Fruit fly (Drosophila melanogaster) whole organism, wandering third instar larva: ENCODE data around the gene CG18598.

ENCODE experiments used
- Abd-B ChIP-seq: fragments of >200 bp; optimal IDR thresholded peaks from 2 replicates; lab custom pipeline; 2017; ENCODE audit warnings: missing biosample characterization, missing genetic modification characterization
- CG32264 ChIP-seq: fragments of 200-800 bp; sonication (Bioruptor generic); optimal IDR thresholded peaks from 2 replicates; lab custom pipeline; 2016; ENCODE audit warnings: missing biosample characterization, missing genetic modification characterization
- CG9705 ChIP-seq: fragments of 200-800 bp; sonication (Bioruptor generic); optimal IDR thresholded peaks from 2 replicates; lab custom pipeline; 2018; ENCODE audit warnings: missing biosample characterization, mild to moderate bottlenecking, missing genetic modification characterization
- CrebA ChIP-seq: fragments of 200-800 bp; sonication (Bioruptor generic); optimal IDR thresholded peaks from 2 replicates; lab custom pipeline; 2016; ENCODE audit warnings: missing biosample characterization, mild to moderate bottlenecking, missing genetic modification characterization, borderline replicate concordance
- Dfd ChIP-seq: fragments of >200 bp; optimal IDR thresholded peaks from 2 replicates; lab custom pipeline; 2017; ENCODE audit warnings: missing biosample characterization, missing genetic modification characterization
- Dif ChIP-seq: fragments of 200-275, 200-300 bp; sonication (Bioruptor generic); optimal IDR thresholded peaks from 2 replicates; lab custom pipeline; 2018; ENCODE audit warnings: missing biosample characterization, missing genetic modification characterization; ENCODE audit not compliant: partially characterized antibody
- GATAd ChIP-seq: sonication (Bioruptor generic); optimal IDR thresholded peaks from 2 replicates; lab custom pipeline; 2016; ENCODE audit warnings: missing biosample characterization, missing genetic modification characterization
- HLH106 ChIP-seq: fragments of 200-800 bp; optimal IDR thresholded peaks from 3 replicates; lab custom pipeline; 2019; ENCODE audit warnings: missing biosample characterization, mild to moderate bottlenecking, missing genetic modification characterization, moderate library complexity
- Hnf4 ChIP-seq: fragments of 200-800 bp; sonication (Bioruptor generic); optimal IDR thresholded peaks from 2 replicates; lab custom pipeline; 2016; ENCODE audit warnings: missing biosample characterization, mild to moderate bottlenecking, missing genetic modification characterization
- Hr78 ChIP-seq: fragments of >200 bp; optimal IDR thresholded peaks from 2 replicates; lab custom pipeline; 2017; ENCODE audit warnings: missing biosample characterization, missing genetic modification characterization
- Hr83 ChIP-seq: fragments of 200-300 bp; sonication (Bioruptor generic); optimal IDR thresholded peaks from 2 replicates; lab custom pipeline; 2016; ENCODE audit warnings: missing biosample characterization, mild to moderate bottlenecking, missing genetic modification characterization, moderate library complexity; ENCODE audit not compliant: poor library complexity, severe bottlenecking
- Jra ChIP-seq: sonication (Bioruptor generic); optimal IDR thresholded peaks from 2 replicates; lab custom pipeline; 2016; ENCODE audit warnings: missing biosample characterization, missing genetic modification characterization
- Mio ChIP-seq: sonication (Bioruptor generic); optimal IDR thresholded peaks from 2 replicates; lab custom pipeline; 2016; ENCODE audit warnings: missing biosample characterization, missing genetic modification characterization
- Myc ChIP-seq: fragments of >200 bp; optimal IDR thresholded peaks from 2 replicates; lab custom pipeline; 2017
- N ChIP-seq: fragments of >200 bp; optimal IDR thresholded peaks from 2 replicates; lab custom pipeline; 2018; ENCODE audit warnings: missing biosample characterization, missing external identifiers, missing genetic modification characterization
- OdsH ChIP-seq: fragments of 200-800 bp; sonication (Bioruptor generic); optimal IDR thresholded peaks from 2 replicates; lab custom pipeline; 2016; ENCODE audit warnings: missing biosample characterization, mild to moderate bottlenecking, missing genetic modification characterization
- Rel ChIP-seq, 2 experiments: fragments of 200-800 bp; sonication (Bioruptor generic) in 1 of 2; optimal IDR thresholded peaks; 2 replicates in 1 of 2; 3 replicates in 1 of 2; lab custom pipeline; 2016 to 2019; ENCODE audit warnings: mild to moderate bottlenecking in 2 of 2, missing biosample characterization in 2 of 2, missing genetic modification characterization in 2 of 2, moderate library complexity in 1 of 2
- Sp1 ChIP-seq: fragments of 200-800 bp; sonication (Bioruptor generic); optimal IDR thresholded peaks from 3 replicates; lab custom pipeline; 2019; ENCODE audit warnings: missing biosample characterization, mild to moderate bottlenecking, missing genetic modification characterization, moderate library complexity
- Vsx2 ChIP-seq: fragments of 200-300, 225-300 bp; sonication (Bioruptor generic); optimal IDR thresholded peaks from 2 replicates; lab custom pipeline; 2018; ENCODE audit warnings: missing biosample characterization, missing genetic modification characterization; ENCODE audit not compliant: partially characterized antibody
- br ChIP-seq: fragments of 200-800 bp; sonication (Bioruptor generic); optimal IDR thresholded peaks from 2 replicates; lab custom pipeline; 2016; ENCODE audit warnings: missing biosample characterization, missing genetic modification characterization
- brk ChIP-seq: fragments of 200-800 bp; sonication (Bioruptor generic); optimal IDR thresholded peaks from 2 replicates; lab custom pipeline; 2016; ENCODE audit warnings: missing biosample characterization, mild to moderate bottlenecking, missing genetic modification characterization
- dl ChIP-seq, 2 experiments: fragments of 175-275, 200-275 bp in 1 of 2; fragments of 200-275 bp in 1 of 2; sonication (Bioruptor generic); optimal IDR thresholded peaks; lab custom pipeline; 2018; ENCODE audit warnings: mild to moderate bottlenecking in 2 of 2, missing biosample characterization in 2 of 2, missing genetic modification characterization in 2 of 2, moderate library complexity in 2 of 2; ENCODE audit not compliant: partially characterized antibody in 2 of 2, insufficient read depth in 1 of 2
- dmrt93B ChIP-seq: fragments of 200-800 bp; sonication (Bioruptor generic); optimal IDR thresholded peaks from 2 replicates; lab custom pipeline; 2018; ENCODE audit warnings: missing biosample characterization, mild to moderate bottlenecking, missing genetic modification characterization
- dsf ChIP-seq: sonication (Bioruptor generic); optimal IDR thresholded peaks from 2 replicates; lab custom pipeline; 2016; ENCODE audit warnings: missing biosample characterization, missing genetic modification characterization, borderline replicate concordance
- ey ChIP-seq: fragments of 200-800 bp; sonication (Bioruptor generic); optimal IDR thresholded peaks from 2 replicates; lab custom pipeline; 2016; ENCODE audit warnings: missing biosample characterization, missing genetic modification characterization
- foxo ChIP-seq, 2 experiments: fragments of 200-800 bp; sonication (Bioruptor generic); optimal IDR thresholded peaks; 2 replicates in 1 of 2; 3 replicates in 1 of 2; lab custom pipeline; 2016 to 2017; ENCODE audit warnings: missing biosample characterization in 2 of 2, missing genetic modification characterization in 2 of 2
- fru ChIP-seq: fragments of 200-800 bp; sonication (Bioruptor generic); optimal IDR thresholded peaks from 3 replicates; lab custom pipeline; 2016; ENCODE audit warnings: missing biosample characterization, mild to moderate bottlenecking, missing genetic modification characterization
- h ChIP-seq: fragments of 200-800 bp; sonication (Bioruptor generic); optimal IDR thresholded peaks from 3 replicates; lab custom pipeline; 2016; ENCODE audit warnings: missing biosample characterization, mild to moderate bottlenecking, missing genetic modification characterization
- jim ChIP-seq: fragments of 175-275, 200-325 bp; sonication (Bioruptor generic); optimal IDR thresholded peaks from 2 replicates; lab custom pipeline; 2016; ENCODE audit warnings: missing biosample characterization, mild to moderate bottlenecking, missing genetic modification characterization
- lola ChIP-seq: fragments of >200 bp; optimal IDR thresholded peaks from 2 replicates; lab custom pipeline; 2017; ENCODE audit warnings: missing biosample characterization, missing genetic modification characterization
- pan ChIP-seq: fragments of >200 bp; optimal IDR thresholded peaks from 2 replicates; lab custom pipeline; 2017
- psq ChIP-seq: fragments of 200-800 bp; sonication (Bioruptor generic); optimal IDR thresholded peaks from 3 replicates; lab custom pipeline; 2017; ENCODE audit warnings: missing biosample characterization, mild to moderate bottlenecking, missing genetic modification characterization, moderate library complexity
- rgr ChIP-seq: fragments of 200-800 bp; sonication (Bioruptor generic); optimal IDR thresholded peaks from 3 replicates; lab custom pipeline; 2016; ENCODE audit warnings: missing biosample characterization, mild to moderate bottlenecking, missing genetic modification characterization
- sage ChIP-seq: fragments of 200-800 bp; sonication (Bioruptor generic); optimal IDR thresholded peaks from 2 replicates; lab custom pipeline; 2016; ENCODE audit warnings: missing biosample characterization, mild to moderate bottlenecking, missing genetic modification characterization
- sv ChIP-seq: fragments of 200-800 bp; sonication (Bioruptor generic); optimal IDR thresholded peaks from 3 replicates; lab custom pipeline; 2016; ENCODE audit warnings: missing biosample characterization, missing genetic modification characterization
- tai ChIP-seq: sonication (Bioruptor generic); optimal IDR thresholded peaks from 2 replicates; lab custom pipeline; 2016; ENCODE audit warnings: missing biosample characterization, missing genetic modification characterization
- usp ChIP-seq: fragments of >200 bp; optimal IDR thresholded peaks from 2 replicates; lab custom pipeline; 2017; ENCODE audit warnings: missing biosample characterization, missing genetic modification characterization
- woc ChIP-seq: sonication (Bioruptor generic); optimal IDR thresholded peaks from 2 replicates; lab custom pipeline; 2016; ENCODE audit warnings: missing biosample characterization, mild to moderate bottlenecking, missing genetic modification characterization

The CG18598 gene

DNA sequence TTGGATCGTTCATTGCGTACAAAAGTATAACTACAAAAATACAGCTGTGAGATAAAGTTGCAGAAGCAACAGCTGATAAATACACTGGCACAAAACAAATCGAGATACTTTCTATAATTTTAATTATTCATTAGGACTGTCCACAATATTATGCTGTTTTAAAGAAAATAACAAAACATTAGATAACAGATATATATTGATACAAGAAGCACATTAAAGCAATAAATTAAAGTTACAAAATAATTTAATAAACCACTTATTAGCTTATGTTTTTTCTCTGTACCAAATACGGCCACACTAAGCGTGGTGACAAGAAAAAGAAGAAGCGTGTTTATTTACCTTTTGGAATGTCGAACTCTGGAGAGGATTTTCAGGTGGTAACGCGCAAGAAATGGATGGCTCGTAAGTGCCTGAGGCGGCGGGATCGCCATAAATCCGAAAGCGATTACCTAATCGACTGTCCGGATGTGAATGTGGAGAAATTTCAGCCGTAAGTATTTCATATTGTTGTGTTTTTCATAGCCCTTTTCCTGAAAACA, 30.6 kb upstream of the CG18598 start, which contains the start of the genes CG7988 and CG7183:
CG7988 (plus strand) TSS at position 316 of the 539 bp plus-strand sequence.
CG7183 (minus strand) TSS at position 489 of the 539 bp plus-strand sequence.
- TF ChIP-seq br (GFP tag; lab: Kevin White, UChicago) (peak; percentile 95), HLH106 (tag; lab: Kevin White, UChicago) (peak; percentile 98), Dfd (GFP tag; lab: Kevin White, UChicago) (no peak), sage (no peak), h (GFP tag; lab: Kevin White, UChicago) (peak; percentile 98), ey (GFP tag; lab: Kevin White, UChicago) (peak; percentile 96), lola (GFP tag; lab: Kevin White, UChicago) (no peak), Sp1 (peak; percentile 98), Jra (peak; percentile 96), Hr83 (GFP tag; lab: Kevin White, UChicago) (no peak), usp (GFP tag; lab: Kevin White, UChicago) (no peak), psq (GFP tag; lab: Kevin White, UChicago) (peak; percentile 95), woc (GFP tag; lab: Kevin White, UChicago) (peak; percentile 94), Hnf4 (GFP tag; lab: Kevin White, UChicago) (peak; percentile 97), Myc (lab: Kevin White, UChicago) (no peak), GATAd (GFP tag; lab: Kevin White, UChicago) (peak; percentile 88), Mio (GFP tag; lab: Kevin White, UChicago) (peak; percentile 75), jim (GFP tag; lab: Kevin White, UChicago) (peak; percentile 35), rgr (peak; percentile 98), CrebA (GFP tag; lab: Kevin White, UChicago) (no peak), fru (GFP tag; lab: Kevin White, UChicago) (peak; percentile 98), dsf (GFP tag; lab: Kevin White, UChicago) (peak; percentile 94), foxo (GFP tag; optimal IDR thresholded peaks at IDR 0.05; lab: Kevin White, UChicago) (peak; percentile 49 to 98), Abd-B (GFP tag; lab: Kevin White, UChicago) (no peak), Vsx2 (GFP tag; lab: Kevin White, UChicago) (no peak), Dif (GFP tag; lab: Kevin White, UChicago) (no peak), tai (GFP tag; lab: Kevin White, UChicago) (no peak), sv (GFP tag; lab: Kevin White, UChicago) (peak; percentile 95), dmrt93B (GFP tag; lab: Kevin White, UChicago) (peak; percentile 92), CG9705 (GFP tag; lab: Kevin White, UChicago) (peak; percentile 89), OdsH (GFP tag; lab: Kevin White, UChicago) (peak; percentile 98), CG32264 (GFP tag; lab: Kevin White, UChicago) (peak; percentile 79), Rel (GFP tag; optimal IDR thresholded peaks at IDR 0.05; lab: Kevin White, UChicago) (no peak), Rel (tag; optimal IDR thresholded peaks at IDR 0.05; lab: Kevin White, UChicago) (peak; percentile 81), dl (GFP tag; optimal IDR thresholded peaks at IDR 0.05; lab: Kevin White, UChicago; ENCODE audit: insufficient read depth in 1 of 2, partially characterized antibody in 2 of 2) (no peak)

DNA sequence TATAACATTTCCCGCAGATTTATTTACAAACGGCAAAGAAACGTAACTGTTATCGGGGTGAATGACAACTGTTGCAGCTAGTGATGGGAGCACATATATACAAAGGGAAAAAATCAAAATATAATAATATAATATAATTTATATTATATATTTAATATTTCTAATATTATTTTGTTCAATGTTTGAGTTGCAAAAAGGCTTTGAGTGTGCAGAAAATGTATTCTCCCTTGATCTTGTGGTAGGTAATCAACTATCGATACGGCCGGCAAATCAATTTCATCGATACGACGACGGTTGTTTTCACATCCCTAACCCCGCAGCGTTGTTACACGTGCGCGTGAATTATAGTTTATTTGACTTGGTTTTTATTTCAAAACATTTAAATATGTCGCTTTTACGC, 27.5 kb upstream of the CG18598 start, which contains the start of the genes mTerf5 and Non3:
mTerf5 (minus strand) TSS at position 249 of the 400 bp plus-strand sequence.
Non3 (plus strand) TSS at position 289 of the 400 bp plus-strand sequence.
- TF ChIP-seq usp (GFP tag; lab: Kevin White, UChicago) (no peak), Hr83 (GFP tag; lab: Kevin White, UChicago) (peak; percentile 21), Dfd (GFP tag; lab: Kevin White, UChicago) (no peak), fru (GFP tag; lab: Kevin White, UChicago) (peak; percentile 36), psq (GFP tag; lab: Kevin White, UChicago) (peak; percentile 64), Hnf4 (GFP tag; lab: Kevin White, UChicago) (peak; percentile 65), HLH106 (tag; lab: Kevin White, UChicago) (peak; percentile 73), brk (GFP tag; lab: Kevin White, UChicago) (no peak), Sp1 (peak; percentile 67), ey (GFP tag; lab: Kevin White, UChicago) (peak; percentile 14), dsf (GFP tag; lab: Kevin White, UChicago) (peak; percentile 29), Hr78 (no peak), rgr (peak; percentile 64), Jra (peak; percentile 6), foxo (GFP tag; optimal IDR thresholded peaks at IDR 0.05; lab: Kevin White, UChicago) (peak in 1 of 2 experiments; percentile 67), br (GFP tag; lab: Kevin White, UChicago) (no peak), OdsH (GFP tag; lab: Kevin White, UChicago) (peak; percentile 52), Myc (lab: Kevin White, UChicago) (peak; percentile 26), jim (GFP tag; lab: Kevin White, UChicago) (no peak), Mio (GFP tag; lab: Kevin White, UChicago) (no peak), GATAd (GFP tag; lab: Kevin White, UChicago) (no peak), pan (lab: Kevin White, UChicago) (no peak), woc (GFP tag; lab: Kevin White, UChicago) (peak; percentile 21), N (GFP tag; lab: Kevin White, UChicago) (no peak), dl (GFP tag; optimal IDR thresholded peaks at IDR 0.05; lab: Kevin White, UChicago; ENCODE audit: insufficient read depth in 1 of 2, partially characterized antibody in 2 of 2) (no peak), CG32264 (GFP tag; lab: Kevin White, UChicago) (no peak), Rel (GFP tag; optimal IDR thresholded peaks at IDR 0.05; lab: Kevin White, UChicago) (no peak), Rel (tag; optimal IDR thresholded peaks at IDR 0.05; lab: Kevin White, UChicago) (peak; percentile 57), tai (GFP tag; lab: Kevin White, UChicago) (no peak), dmrt93B (GFP tag; lab: Kevin White, UChicago) (no peak), CG9705 (GFP tag; lab: Kevin White, UChicago) (peak; percentile 23), h (GFP tag; lab: Kevin White, UChicago) (peak; percentile 37), sv (GFP tag; lab: Kevin White, UChicago) (peak; percentile 9)
